Worm (Caenorhabditis elegans) whole organism, L1 larva: Measurements from ENCODE around the gene spe-29.

ENCODE experiments used
- C04F5.9 ChIP-seq: sonication (generic microtip); optimal IDR thresholded peaks from 2 replicates; lab custom pipeline; 2016; ENCODE audit warnings: missing genetic modification characterization, missing compliant biosample characterization
- C34B4.2 ChIP-seq: sonication (generic microtip); optimal IDR thresholded peaks from 2 replicates; lab custom pipeline; 2017; ENCODE audit warnings: mild to moderate bottlenecking, missing genetic modification characterization, missing compliant biosample characterization
- Y116A8C.19 ChIP-seq: sonication (generic microtip); optimal IDR thresholded peaks from 2 replicates; lab custom pipeline; 2016; ENCODE audit warnings: missing compliant biosample characterization, missing genetic modification characterization, borderline replicate concordance
- ama-1 ChIP-seq: fragments of 150-350 bp; optimal IDR thresholded peaks from 2 replicates; lab custom pipeline; 2014
- ceh-8 ChIP-seq: fragments of 200-800 bp; sonication (Bioruptor generic); optimal IDR thresholded peaks from 2 replicates; lab custom pipeline; 2018; ENCODE audit warnings: mild to moderate bottlenecking, missing genetic modification characterization, moderate library complexity, missing compliant biosample characterization
- efl-1 ChIP-seq, 4 experiments: fragments of 150-350 bp; optimal IDR thresholded peaks in 3 of 4; peaks in 1 of 4; 1 replicate in 1 of 4; 2 replicates in 3 of 4; lab custom pipeline; 2014; ENCODE audit warnings: missing biosample characterization in 2 of 4, missing genetic modification characterization in 2 of 4, missing genetic modification reagents in 2 of 4
- elt-2 ChIP-seq: sonication (generic microtip); optimal IDR thresholded peaks from 2 replicates; lab custom pipeline; 2016; ENCODE audit warnings: missing genetic modification characterization, mild to moderate bottlenecking, inconsistent platforms, missing compliant biosample characterization, missing genetic modification reagents
- ets-5 ChIP-seq: fragments of 200-800 bp; sonication (Bioruptor generic); IDR thresholded peaks from 2 replicates; pipeline ENCODE4 v1.3.6; 2022; ENCODE audit warnings: missing genetic modification characterization, missing compliant biosample characterization
- fkh-8 ChIP-seq: sonication (generic microtip); optimal IDR thresholded peaks from 2 replicates; lab custom pipeline; 2016; ENCODE audit warnings: mild to moderate bottlenecking, missing genetic modification characterization, missing compliant biosample characterization
- fos-1 ChIP-seq: fragments of 150-350 bp; optimal IDR thresholded peaks from 2 replicates; lab custom pipeline; 2014; ENCODE audit warnings: missing biosample characterization, missing genetic modification characterization
- hlh-4 ChIP-seq: sonication (generic microtip); optimal IDR thresholded peaks from 2 replicates; lab custom pipeline; 2016; ENCODE audit warnings: mild to moderate bottlenecking, missing genetic modification characterization, missing compliant biosample characterization
- irx-1 ChIP-seq: sonication (generic microtip); optimal IDR thresholded peaks from 2 replicates; lab custom pipeline; 2016; ENCODE audit warnings: missing genetic modification characterization, missing compliant biosample characterization
- isw-1 ChIP-seq: fragments of 200-800 bp; sonication (Bioruptor generic); IDR thresholded peaks from 2 replicates; pipeline ENCODE4 v1.3.6; 2022; ENCODE audit warnings: missing genetic modification characterization, missing compliant biosample characterization
- lin-14 ChIP-seq: fragments of 200-800 bp; sonication (Bioruptor generic); optimal IDR thresholded peaks from 2 replicates; lab custom pipeline; 2018; ENCODE audit warnings: mild to moderate bottlenecking, missing genetic modification characterization, moderate library complexity, missing compliant biosample characterization
- lin-39 ChIP-seq: fragments of 150-350 bp; optimal IDR thresholded peaks from 2 replicates; lab custom pipeline; 2014; ENCODE audit warnings: missing biosample characterization, missing genetic modification reagents, missing genetic modification characterization
- lir-3 ChIP-seq: sonication (generic microtip); optimal IDR thresholded peaks from 2 replicates; lab custom pipeline; 2016; ENCODE audit warnings: mild to moderate bottlenecking, missing genetic modification characterization, moderate library complexity, missing compliant biosample characterization; ENCODE audit not compliant: poor library complexity
- mef-2 ChIP-seq: fragments of 150-350 bp; optimal IDR thresholded peaks from 2 replicates; lab custom pipeline; 2014; ENCODE audit warnings: missing biosample characterization, missing genetic modification characterization
- mep-1 ChIP-seq: fragments of 150-350 bp; optimal IDR thresholded peaks from 2 replicates; lab custom pipeline; 2014; ENCODE audit warnings: missing biosample characterization, missing genetic modification characterization
- nhr-11 ChIP-seq: fragments of 150-350 bp; optimal IDR thresholded peaks from 2 replicates; lab custom pipeline; 2014; ENCODE audit warnings: missing biosample characterization, missing genetic modification characterization
- nhr-12 ChIP-seq: sonication (generic microtip); optimal IDR thresholded peaks from 2 replicates; lab custom pipeline; 2017; ENCODE audit warnings: missing biosample characterization, missing genetic modification characterization
- nhr-20 ChIP-seq: sonication (generic microtip); optimal IDR thresholded peaks from 2 replicates; lab custom pipeline; 2016; ENCODE audit warnings: mild to moderate bottlenecking, missing genetic modification characterization, missing compliant biosample characterization
- nhr-47 ChIP-seq: sonication (generic microtip); optimal IDR thresholded peaks from 2 replicates; lab custom pipeline; 2016; ENCODE audit warnings: mild to moderate bottlenecking, missing genetic modification characterization, moderate library complexity, missing compliant biosample characterization
- nhr-71 ChIP-seq: sonication (generic microtip); optimal IDR thresholded peaks from 2 replicates; lab custom pipeline; 2016; ENCODE audit warnings: mild to moderate bottlenecking, missing genetic modification characterization, moderate library complexity, missing compliant biosample characterization
- nhr-76 ChIP-seq: sonication (generic microtip); optimal IDR thresholded peaks from 2 replicates; lab custom pipeline; 2017; ENCODE audit warnings: missing biosample characterization, missing genetic modification characterization
- nhr-77 ChIP-seq: fragments of 150-350 bp; optimal IDR thresholded peaks from 2 replicates; lab custom pipeline; 2014; ENCODE audit warnings: missing biosample characterization, missing genetic modification characterization
- pqm-1 ChIP-seq: sonication (generic microtip); optimal IDR thresholded peaks from 3 replicates; lab custom pipeline; 2017; ENCODE audit warnings: missing biosample characterization, missing genetic modification characterization
- rnt-1 ChIP-seq: sonication (generic microtip); optimal IDR thresholded peaks from 2 replicates; lab custom pipeline; 2016; ENCODE audit warnings: mild to moderate bottlenecking, missing genetic modification characterization, moderate library complexity, missing compliant biosample characterization
- snu-23 ChIP-seq: sonication (generic microtip); optimal IDR thresholded peaks from 2 replicates; lab custom pipeline; 2016; ENCODE audit warnings: missing genetic modification characterization, missing compliant biosample characterization
- sox-4 ChIP-seq: sonication (generic microtip); optimal IDR thresholded peaks from 2 replicates; lab custom pipeline; 2016; ENCODE audit warnings: missing genetic modification characterization, missing compliant biosample characterization
- sptf-1 ChIP-seq: fragments of 150-350 bp; optimal IDR thresholded peaks from 2 replicates; lab custom pipeline; 2014; ENCODE audit warnings: missing biosample characterization, missing genetic modification characterization
- swsn-7 ChIP-seq: sonication (generic microtip); optimal IDR thresholded peaks from 2 replicates; lab custom pipeline; 2016; ENCODE audit warnings: missing genetic modification characterization, missing compliant biosample characterization
- tbx-2 ChIP-seq: sonication (generic microtip); optimal IDR thresholded peaks from 2 replicates; lab custom pipeline; 2016; ENCODE audit warnings: missing genetic modification characterization, missing compliant biosample characterization
- unc-130 ChIP-seq: fragments of 150-350 bp; optimal IDR thresholded peaks from 2 replicates; lab custom pipeline; 2017; ENCODE audit warnings: missing biosample characterization, missing genetic modification characterization, inconsistent platforms
- unc-30 ChIP-seq: sonication (generic microtip); optimal IDR thresholded peaks from 2 replicates; lab custom pipeline; 2017; ENCODE audit warnings: missing biosample characterization, missing genetic modification characterization
- unc-86 ChIP-seq: sonication (generic microtip); optimal IDR thresholded peaks from 2 replicates; lab custom pipeline; 2016; ENCODE audit warnings: missing genetic modification characterization, missing compliant biosample characterization
- vab-15 ChIP-seq: sonication (generic microtip); optimal IDR thresholded peaks from 2 replicates; lab custom pipeline; 2017; ENCODE audit warnings: missing genotype, mild to moderate bottlenecking, missing genetic modification characterization, missing compliant biosample characterization
- zag-1 ChIP-seq: fragments of 150-350 bp; optimal IDR thresholded peaks from 2 replicates; lab custom pipeline; 2014; ENCODE audit warnings: missing biosample characterization, missing genetic modification characterization
- ztf-4 ChIP-seq: fragments of 150-350 bp; optimal IDR thresholded peaks from 2 replicates; lab custom pipeline; 2014; ENCODE audit warnings: missing biosample characterization, missing genetic modification characterization

Gene spe-29

ce11 chrIV:9972629-9973028, 38.9 kb downstream of the spe-29 start, which contains the start of the genes C47E12.12 and C47E12.10:
C47E12.12 (minus strand) TSS chrIV:9972729.
C47E12.10 (plus strand) TSS chrIV:9972800.
- TF ChIP-seq nhr-71 (tag; lab: Kevin White, UChicago), result no peak
- no peak for TF ChIP-seq vab-15 (tag; lab: Kevin White, UChicago)
- no peak for TF ChIP-seq isw-1 (GFP tag; lab: Robert Waterston, UW)
- no peak for TF ChIP-seq pqm-1

- TF ChIP-seq unc-86 (tag; lab: Kevin White, UChicago) (no peak), lin-14 (GFP tag; lab: Kevin White, UChicago) (no peak), mep-1 (tag; lab: Kevin White, UChicago) (no peak), nhr-47 (tag; lab: Kevin White, UChicago) (no peak), C04F5.9 (tag; lab: Kevin White, UChicago) (no peak), nhr-12 (tag; lab: Kevin White, UChicago) (no peak), swsn-7 (tag; lab: Kevin White, UChicago) (no peak), mef-2 (tag; lab: Kevin White, UChicago) (no peak), C34B4.2 (tag; lab: Kevin White, UChicago) (no peak), fos-1 (tag; lab: Kevin White, UChicago) (no peak), elt-2 (tag; lab: Kevin White, UChicago) (no peak), hlh-4 (tag; lab: Kevin White, UChicago) (no peak), nhr-11 (tag; lab: Kevin White, UChicago) (no peak), unc-130 (no peak), nhr-20 (tag; lab: Kevin White, UChicago) (no peak), lin-39 (tag; lab: Kevin White, UChicago) (no peak), zag-1 (tag; lab: Kevin White, UChicago) (no peak), efl-1 (optimal IDR thresholded peaks at IDR 0.05; lab: Kevin White, UChicago) (no peak), efl-1 (GFP tag; optimal IDR thresholded peaks at IDR 0.05 in 1 of 2; lab: Kevin White, UChicago) (no peak), sox-4 (no peak)
- TF ChIP-seq, all 84 proteins: peak for 0
These were observed 40.7 kb downstream of the spe-29 start, which contains the start of gene C47E12.9 for ce11 chrIV:9974392-9974791. C47E12.9 (plus strand) TSS chrIV:9974692.

DNA sequence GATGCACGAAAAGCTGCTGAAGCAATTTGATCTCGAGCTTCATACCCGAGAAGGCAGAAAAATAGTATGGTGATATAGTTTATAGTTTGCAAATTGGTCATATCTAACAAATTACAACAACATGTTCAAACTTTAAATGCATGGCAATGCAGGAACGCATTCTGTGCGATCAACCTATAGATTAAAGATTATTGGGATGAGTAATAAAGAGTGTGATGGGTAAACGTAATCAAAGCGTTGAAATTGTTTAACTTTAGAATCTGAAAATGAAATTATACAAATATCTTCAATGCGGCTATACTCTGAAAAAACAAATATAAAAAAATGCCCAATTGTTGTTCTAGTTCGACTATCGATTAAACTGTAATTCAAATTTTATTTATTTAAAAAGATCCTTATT, 42.6 kb downstream of the spe-29 start, which contains the start of gene C47E12.14:
Gene C47E12.14 (minus strand): TSS at position 101 of the 400 bp plus-strand sequence.
- TF ChIP-seq fkh-8 (tag; lab: Kevin White, UChicago) (no peak), Y116A8C.19 (no peak), tbx-2 (tag; lab: Kevin White, UChicago) (no peak), unc-30 (tag; lab: Kevin White, UChicago) (no peak), zag-1 (tag; lab: Kevin White, UChicago) (no peak), sptf-1 (tag; lab: Kevin White, UChicago) (no peak), ztf-4 (tag; lab: Kevin White, UChicago) (no peak), ets-5 (no peak), snu-23 (GFP tag; lab: Kevin White, UChicago) (no peak), ama-1 (no peak), lin-39 (tag; lab: Kevin White, UChicago) (no peak), isw-1 (GFP tag; lab: Robert Waterston, UW) (no peak), ceh-8 (no peak), C04F5.9 (tag; lab: Kevin White, UChicago) (no peak), nhr-77 (tag; lab: Kevin White, UChicago) (no peak), nhr-76 (tag; lab: Kevin White, UChicago) (no peak), nhr-71 (tag; lab: Kevin White, UChicago) (no peak), irx-1 (tag; lab: Kevin White, UChicago) (no peak), lir-3 (tag; lab: Kevin White, UChicago) (no peak)

ce11 chrIV:9977602-9978172, 44.0 kb downstream of the spe-29 start, which contains the start of gene dhp-2:
dhp-2 (plus strand) TSS chrIV:9978122.
- TF ChIP-seq lin-14 (GFP tag; lab: Kevin White, UChicago) (peak; percentile 35), rnt-1 (tag; lab: Kevin White, UChicago) (peak; percentile 13), nhr-11 (tag; lab: Kevin White, UChicago) (no peak), pqm-1 (no peak), efl-1 (optimal IDR thresholded peaks at IDR 0.05; lab: Kevin White, UChicago) (no peak), efl-1 (GFP tag; optimal IDR thresholded peaks at IDR 0.05 in 1 of 2; lab: Kevin White, UChicago) (no peak)
